Worm (Caenorhabditis elegans) whole organism, L1 larva: ENCODE measurements around the gene trpp-5.

ENCODE experiments used
- C04F5.9 ChIP-seq: sonication (generic microtip); optimal IDR thresholded peaks from 2 replicates; lab custom pipeline; 2016; ENCODE audit warnings: missing genetic modification characterization, missing compliant biosample characterization
- C34B4.2 ChIP-seq: sonication (generic microtip); optimal IDR thresholded peaks from 2 replicates; lab custom pipeline; 2017; ENCODE audit warnings: mild to moderate bottlenecking, missing genetic modification characterization, missing compliant biosample characterization
- F16B12.6 ChIP-seq: fragments of 150-350 bp; optimal IDR thresholded peaks from 2 replicates; lab custom pipeline; 2014; ENCODE audit warnings: missing biosample characterization, missing genetic modification characterization
- alr-1 ChIP-seq: fragments of 200-800 bp; sonication (Bioruptor generic); optimal IDR thresholded peaks from 2 replicates; lab custom pipeline; 2018; ENCODE audit warnings: borderline replicate concordance, mild to moderate bottlenecking, missing genetic modification characterization, missing compliant biosample characterization
- blmp-1 ChIP-seq: fragments of 150-350 bp; optimal IDR thresholded peaks from 2 replicates; lab custom pipeline; 2014; ENCODE audit warnings: missing biosample characterization, missing genetic modification characterization
- ceh-63 ChIP-seq: fragments of 200-800 bp; sonication (Bioruptor generic); optimal IDR thresholded peaks from 2 replicates; lab custom pipeline; 2018; ENCODE audit warnings: mild to moderate bottlenecking, missing genetic modification characterization, missing compliant biosample characterization
- ceh-82 ChIP-seq, 3 experiments: fragments of 150-350 bp in 1 of 3; sonication (generic microtip) in 2 of 3; optimal IDR thresholded peaks; 2 replicates each; lab custom pipeline; 2014 to 2017; ENCODE audit warnings: missing biosample characterization in 3 of 3, missing genetic modification characterization in 3 of 3
- dpl-1 ChIP-seq, 3 experiments: fragments of 150-350 bp in 2 of 3; sonication (generic microtip) in 1 of 3; optimal IDR thresholded peaks; 2 replicates each; lab custom pipeline; 2014 to 2017; ENCODE audit warnings: missing biosample characterization in 3 of 3, missing genetic modification characterization in 3 of 3, missing genetic modification reagents in 3 of 3
- efl-1 ChIP-seq, 4 experiments: fragments of 150-350 bp; optimal IDR thresholded peaks in 3 of 4; peaks in 1 of 4; 1 replicate in 1 of 4; 2 replicates in 3 of 4; lab custom pipeline; 2014; ENCODE audit warnings: missing biosample characterization in 2 of 4, missing genetic modification characterization in 2 of 4, missing genetic modification reagents in 2 of 4
- efl-3 ChIP-seq: fragments of 200-800 bp; sonication (Bioruptor generic); optimal IDR thresholded peaks from 2 replicates; lab custom pipeline; 2018; ENCODE audit warnings: mild to moderate bottlenecking, missing genetic modification characterization, missing compliant biosample characterization
- egl-27 ChIP-seq, 2 experiments: fragments of 150-350 bp in 1 of 2; sonication (generic microtip); optimal IDR thresholded peaks; 3 replicates each; lab custom pipeline; 2017 to 2018; ENCODE audit warnings: missing biosample characterization in 2 of 2, missing genetic modification characterization in 2 of 2, missing genetic modification reagents in 2 of 2
- elt-2 ChIP-seq: sonication (generic microtip); optimal IDR thresholded peaks from 2 replicates; lab custom pipeline; 2016; ENCODE audit warnings: missing genetic modification characterization, mild to moderate bottlenecking, inconsistent platforms, missing compliant biosample characterization, missing genetic modification reagents
- fos-1 ChIP-seq: fragments of 150-350 bp; optimal IDR thresholded peaks from 2 replicates; lab custom pipeline; 2014; ENCODE audit warnings: missing biosample characterization, missing genetic modification characterization
- grh-1 ChIP-seq: fragments of 200-800 bp; sonication (Bioruptor generic); IDR thresholded peaks from 2 replicates; pipeline ENCODE4 v1.3.6; 2022; ENCODE audit warnings: missing genetic modification reagents, missing genetic modification characterization, missing compliant biosample characterization
- hlh-4 ChIP-seq: sonication (generic microtip); optimal IDR thresholded peaks from 2 replicates; lab custom pipeline; 2016; ENCODE audit warnings: mild to moderate bottlenecking, missing genetic modification characterization, missing compliant biosample characterization
- irx-1 ChIP-seq: sonication (generic microtip); optimal IDR thresholded peaks from 2 replicates; lab custom pipeline; 2016; ENCODE audit warnings: missing genetic modification characterization, missing compliant biosample characterization
- isw-1 ChIP-seq: fragments of 200-800 bp; sonication (Bioruptor generic); IDR thresholded peaks from 2 replicates; pipeline ENCODE4 v1.3.6; 2022; ENCODE audit warnings: missing genetic modification characterization, missing compliant biosample characterization
- jun-1 ChIP-seq: fragments of 150-350 bp; optimal IDR thresholded peaks from 2 replicates; lab custom pipeline; 2014; ENCODE audit warnings: missing biosample characterization, missing genetic modification reagents, missing genetic modification characterization
- lin-35 ChIP-seq, 2 experiments: fragments of 150-350 bp; optimal IDR thresholded peaks; 2 replicates each; lab custom pipeline; 2014; ENCODE audit warnings: missing biosample characterization in 2 of 2, missing genetic modification characterization in 2 of 2, missing genetic modification reagents in 2 of 2
- mdl-1 ChIP-seq, 2 experiments: fragments of 150-350 bp; optimal IDR thresholded peaks; 2 replicates each; lab custom pipeline; 2014 to 2017; ENCODE audit warnings: missing biosample characterization in 2 of 2, missing genetic modification characterization in 2 of 2, inconsistent platforms in 1 of 2
- mep-1 ChIP-seq: fragments of 150-350 bp; optimal IDR thresholded peaks from 2 replicates; lab custom pipeline; 2014; ENCODE audit warnings: missing biosample characterization, missing genetic modification characterization
- nhr-11 ChIP-seq: fragments of 150-350 bp; optimal IDR thresholded peaks from 2 replicates; lab custom pipeline; 2014; ENCODE audit warnings: missing biosample characterization, missing genetic modification characterization
- nhr-20 ChIP-seq: sonication (generic microtip); optimal IDR thresholded peaks from 2 replicates; lab custom pipeline; 2016; ENCODE audit warnings: mild to moderate bottlenecking, missing genetic modification characterization, missing compliant biosample characterization
- nhr-237 ChIP-seq: fragments of 150-350 bp; optimal IDR thresholded peaks from 2 replicates; lab custom pipeline; 2014; ENCODE audit warnings: missing biosample characterization, missing genetic modification characterization
- nhr-47 ChIP-seq: sonication (generic microtip); optimal IDR thresholded peaks from 2 replicates; lab custom pipeline; 2016; ENCODE audit warnings: mild to moderate bottlenecking, missing genetic modification characterization, moderate library complexity, missing compliant biosample characterization
- nhr-71 ChIP-seq: sonication (generic microtip); optimal IDR thresholded peaks from 2 replicates; lab custom pipeline; 2016; ENCODE audit warnings: mild to moderate bottlenecking, missing genetic modification characterization, moderate library complexity, missing compliant biosample characterization
- nhr-76 ChIP-seq: sonication (generic microtip); optimal IDR thresholded peaks from 2 replicates; lab custom pipeline; 2017; ENCODE audit warnings: missing biosample characterization, missing genetic modification characterization
- nhr-85 ChIP-seq: sonication (generic microtip); peaks from one replicate; lab custom pipeline; 2016; ENCODE audit warnings: missing genetic modification characterization, inconsistent platforms, missing compliant biosample characterization
- nhr-90 ChIP-seq: sonication (generic microtip); optimal IDR thresholded peaks from 2 replicates; lab custom pipeline; 2016; ENCODE audit warnings: mild to moderate bottlenecking, missing genetic modification characterization, missing compliant biosample characterization; ENCODE audit not compliant: poor library complexity
- pag-3 ChIP-seq: sonication (generic microtip); optimal IDR thresholded peaks from 2 replicates; lab custom pipeline; 2017; ENCODE audit warnings: missing genetic modification characterization, mild to moderate bottlenecking, missing compliant biosample characterization, antibody characterized with exemption, borderline replicate concordance; ENCODE audit not compliant: insufficient read depth
- pax-3 ChIP-seq: fragments of 200-800 bp; sonication (Bioruptor generic); optimal IDR thresholded peaks from 2 replicates; lab custom pipeline; 2018; ENCODE audit warnings: mild to moderate bottlenecking, missing genetic modification characterization, moderate library complexity, missing compliant biosample characterization
- rnt-1 ChIP-seq: sonication (generic microtip); optimal IDR thresholded peaks from 2 replicates; lab custom pipeline; 2016; ENCODE audit warnings: mild to moderate bottlenecking, missing genetic modification characterization, moderate library complexity, missing compliant biosample characterization
- skn-1 ChIP-seq: fragments of 150-350 bp; optimal IDR thresholded peaks from 2 replicates; lab custom pipeline; 2014; ENCODE audit warnings: missing biosample characterization, missing genetic modification characterization
- snu-23 ChIP-seq: sonication (generic microtip); optimal IDR thresholded peaks from 2 replicates; lab custom pipeline; 2016; ENCODE audit warnings: missing genetic modification characterization, missing compliant biosample characterization
- sptf-1 ChIP-seq: fragments of 150-350 bp; optimal IDR thresholded peaks from 2 replicates; lab custom pipeline; 2014; ENCODE audit warnings: missing biosample characterization, missing genetic modification characterization
- swsn-7 ChIP-seq: sonication (generic microtip); optimal IDR thresholded peaks from 2 replicates; lab custom pipeline; 2016; ENCODE audit warnings: missing genetic modification characterization, missing compliant biosample characterization
- unc-30 ChIP-seq: sonication (generic microtip); optimal IDR thresholded peaks from 2 replicates; lab custom pipeline; 2017; ENCODE audit warnings: missing biosample characterization, missing genetic modification characterization

The trpp-5 gene

ce11 chrII:12222524-12222923 lies 20.3 kb upstream of the trpp-5 start (continued):
- TF ChIP-seq ceh-82 (tag; optimal IDR thresholded peaks at IDR 0.05; lab: Kevin White, UChicago): peak; percentile 50 to 91 (median 71)
- TF ChIP-seq dpl-1 (GFP tag; optimal IDR thresholded peaks at IDR 0.05; lab: Kevin White, UChicago): peak; percentile 25 to 54 (median 41)
- TF ChIP-seq alr-1 (tag; lab: Kevin White, UChicago): no peak
- peak; percentile 53 for TF ChIP-seq rnt-1 (tag; lab: Kevin White, UChicago)
- TF ChIP-seq isw-1 (GFP tag; lab: Robert Waterston, UW): peak; percentile 49
- peak; percentile 72 for TF ChIP-seq skn-1 (tag; lab: Kevin White, UChicago)
- peak; percentile 54 for TF ChIP-seq nhr-90 (tag; lab: Kevin White, UChicago)
- TF ChIP-seq grh-1 (GFP tag; lab: Robert Waterston, UW): no peak
- TF ChIP-seq elt-2 (tag; lab: Kevin White, UChicago): no peak
- peak in 1 of 2 experiments; percentile 10 for TF ChIP-seq egl-27 (tag; optimal IDR thresholded peaks at IDR 0.05; lab: Kevin White, UChicago)
- no peak for TF ChIP-seq sptf-1
- TF ChIP-seq unc-30 (tag; lab: Kevin White, UChicago): no peak
- no peak for TF ChIP-seq C34B4.2 (tag; lab: Kevin White, UChicago)
- no peak for TF ChIP-seq C04F5.9
- TF ChIP-seq nhr-76 (tag; lab: Kevin White, UChicago): peak; percentile 7
- TF ChIP-seq efl-1 (optimal IDR thresholded peaks at IDR 0.05; lab: Kevin White, UChicago): peak; percentile 73 to 82
- peak; percentile 38 to 54 for TF ChIP-seq efl-1 (GFP tag; optimal IDR thresholded peaks at IDR 0.05 in 1 of 2; lab: Kevin White, UChicago)
- TF ChIP-seq irx-1 (tag; lab: Kevin White, UChicago): peak; percentile 56
- no peak for TF ChIP-seq efl-3 (GFP tag; lab: Kevin White, UChicago)
- TF ChIP-seq pag-3 (tag; lab: Kevin White, UChicago): no peak
- no peak for TF ChIP-seq nhr-237 (tag; lab: Kevin White, UChicago)
- TF ChIP-seq F16B12.6 (tag; lab: Kevin White, UChicago): no peak
- TF ChIP-seq lin-35 (GFP tag; optimal IDR thresholded peaks at IDR 0.05; lab: Kevin White, UChicago): peak; percentile 72 to 73
- TF ChIP-seq jun-1 (tag; lab: Kevin White, UChicago): peak; percentile 81
- TF ChIP-seq blmp-1 (tag; lab: Kevin White, UChicago): peak; percentile 47
- TF ChIP-seq hlh-4: no peak
- TF ChIP-seq nhr-20 (tag; lab: Kevin White, UChicago): peak; percentile 88
- TF ChIP-seq mdl-1 (tag; optimal IDR thresholded peaks at IDR 0.05; lab: Kevin White, UChicago): peak in 1 of 2 experiments; percentile 70
- peak; percentile 92 for TF ChIP-seq snu-23 (GFP tag; lab: Kevin White, UChicago)
- TF ChIP-seq nhr-11 (tag; lab: Kevin White, UChicago): no peak
- peak; percentile 81 for TF ChIP-seq swsn-7

- TF ChIP-seq mep-1: no peak
- no peak for TF ChIP-seq mdl-1 (tag; optimal IDR thresholded peaks at IDR 0.05; lab: Kevin White, UChicago)
- no peak for TF ChIP-seq nhr-20 (tag; lab: Kevin White, UChicago)
- TF ChIP-seq, all 84 proteins: peak for 0
Measured at ce11 chrII:12214562-12214961, 12.4 kb upstream of the trpp-5 start.

ce11 chrII:12211652-12212245 lies 9.6 kb upstream of the trpp-5 start:
- peak; percentile 12 for TF ChIP-seq ceh-63
- no peak for TF ChIP-seq efl-1 (optimal IDR thresholded peaks at IDR 0.05; lab: Kevin White, UChicago)
- TF ChIP-seq efl-1 (GFP tag; optimal IDR thresholded peaks at IDR 0.05 in 1 of 2; lab: Kevin White, UChicago): peak in 1 of 2 experiments; percentile 52
- TF ChIP-seq fos-1: no peak
- TF ChIP-seq pax-3: no peak
- TF ChIP-seq jun-1 (tag; lab: Kevin White, UChicago): no peak
- no peak for TF ChIP-seq rnt-1 (tag; lab: Kevin White, UChicago)
- no peak for TF ChIP-seq mep-1

- TF ChIP-seq efl-1 (optimal IDR thresholded peaks at IDR 0.05; lab: Kevin White, UChicago) (no peak), efl-1 (GFP tag; optimal IDR thresholded peaks at IDR 0.05 in 1 of 2; lab: Kevin White, UChicago) (peak in 1 of 2 experiments; percentile 25), nhr-76 (tag; lab: Kevin White, UChicago) (no peak), nhr-47 (tag; lab: Kevin White, UChicago) (peak; percentile 5), nhr-71 (peak; percentile 26), nhr-85 (tag; lab: Kevin White, UChicago) (peak; percentile 73)
Measured at ce11 chrII:12208741-12209140, 6.6 kb upstream of the trpp-5 start.
